Worm (Caenorhabditis elegans): Measurements from ENCODE around the gene nphp-4.

Gene nphp-4

ce11 chrV:11843678-11844366 is at the start of gene nphp-4:
Gene nphp-4, minus strand, starts transcription at chrV:11843728.
- TF ChIP-seq C08G9.2 (tag; optimal IDR thresholded peaks at IDR 0.05) (no peak), ceh-18 (tag; optimal IDR thresholded peaks at IDR 0.05) (no peak), rnt-1 (tag; optimal IDR thresholded peaks at IDR 0.05) (no peak), madf-2 (tag; optimal IDR thresholded peaks at IDR 0.05) (no peak), zip-5 (tag; optimal IDR thresholded peaks at IDR 0.05) (no peak), ceh-22 (tag; optimal IDR thresholded peaks at IDR 0.05) (no peak), mec-3 (tag; optimal IDR thresholded peaks at IDR 0.05; ENCODE audit: borderline replicate concordance) (no peak), pat-9 (tag; optimal IDR thresholded peaks at IDR 0.05) (no peak), odd-2 (tag; optimal IDR thresholded peaks at IDR 0.05) (no peak)

- no peak for TF ChIP-seq ceh-19 (GFP tag; optimal IDR thresholded peaks at IDR 0.05)
- no peak for TF ChIP-seq pha-4 (tag; optimal IDR thresholded peaks at IDR 0.05)
- TF ChIP-seq nfya-1 (tag; optimal IDR thresholded peaks at IDR 0.05) = no peak
- no peak for TF ChIP-seq ceh-14 (tag; optimal IDR thresholded peaks at IDR 0.05)
- TF ChIP-seq rnt-1 (tag; optimal IDR thresholded peaks at IDR 0.05) = no peak
- no peak for TF ChIP-seq mec-3 (tag; optimal IDR thresholded peaks at IDR 0.05; ENCODE audit: borderline replicate concordance)
Observed at ce11 chrV:11891143-11891862, 47.8 kb upstream of the nphp-4 start, which contains the start of the genes sodh-2 and srx-76. Gene sodh-2, minus strand, starts transcription at chrV:11891243. Gene srx-76, plus strand, starts transcription at chrV:11891812.

- TF ChIP-seq syd-9 (tag; optimal IDR thresholded peaks at IDR 0.05) = no peak
- no peak for TF ChIP-seq mec-3 (tag; optimal IDR thresholded peaks at IDR 0.05; ENCODE audit: borderline replicate concordance)
- TF ChIP-seq ztf-16 (tag; optimal IDR thresholded peaks at IDR 0.05) = no peak
- TF ChIP-seq fax-1 (tag; optimal IDR thresholded peaks at IDR 0.05) = no peak
- no peak for TF ChIP-seq lim-6 (tag; optimal IDR thresholded peaks at IDR 0.05)
- no peak for TF ChIP-seq hlh-30 (tag; optimal IDR thresholded peaks at IDR 0.05; ENCODE audit: insufficient read depth)
- no peak for TF ChIP-seq lin-11 (tag; optimal IDR thresholded peaks at IDR 0.05)
- TF ChIP-seq rnt-1 (tag; optimal IDR thresholded peaks at IDR 0.05) = no peak
- TF ChIP-seq C38D4.7 (GFP tag; optimal IDR thresholded peaks at IDR 0.05) = no peak
- no peak for TF ChIP-seq ceh-6 (GFP tag; optimal IDR thresholded peaks at IDR 0.05)
- TF ChIP-seq sox-2 (GFP tag; IDR thresholded peaks at IDR 0.05) = no peak
- TF ChIP-seq ceh-30 (tag; optimal IDR thresholded peaks at IDR 0.05) = no peak
- TF ChIP-seq ceh-34 (tag; optimal IDR thresholded peaks at IDR 0.05) = no peak
Observed at ce11 chrV:11889115-11889935, 45.8 kb upstream of the nphp-4 start.

ce11 chrV:11888656-11889055 is 45.1 kb upstream of the nphp-4 start:
- TF ChIP-seq ceh-22 (tag; optimal IDR thresholded peaks at IDR 0.05) (no peak), pqm-1 (tag; optimal IDR thresholded peaks at IDR 0.05) (no peak), ceh-45 (GFP tag; IDR thresholded peaks at IDR 0.05) (no peak)

DNA sequence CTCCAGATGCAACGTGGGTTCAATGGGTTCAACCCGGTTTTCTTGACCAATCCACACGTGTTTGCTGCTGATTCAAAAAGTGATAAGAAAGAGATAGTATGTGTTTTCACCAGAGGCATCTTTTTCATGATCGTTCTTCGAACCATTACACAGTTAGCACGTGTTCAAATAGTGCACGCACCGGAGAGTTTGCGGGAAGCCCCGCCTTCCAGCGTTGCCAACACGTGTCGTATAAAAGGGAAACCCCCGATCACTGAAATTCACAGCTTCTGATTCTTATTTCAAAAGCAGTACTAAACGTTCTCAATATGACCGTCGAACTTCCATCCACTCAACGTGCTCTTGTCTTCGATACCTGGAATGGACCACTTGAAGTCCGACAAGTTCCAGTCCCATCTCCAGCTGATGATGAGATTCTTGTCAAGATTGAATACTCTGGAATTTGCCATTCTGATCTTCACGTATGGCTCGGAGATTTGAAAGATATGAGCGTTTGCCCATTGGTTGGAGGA is 44.5 kb upstream of the nphp-4 start, which contains the start of gene adh-1:
TSS of gene adh-1 (plus strand) at position 261 of the 512 bp plus-strand sequence.
- TF ChIP-seq Y22D7AL.16 (tag; optimal IDR thresholded peaks at IDR 0.05) = no peak
- TF ChIP-seq ceh-24 (tag; optimal IDR thresholded peaks at IDR 0.05) = no peak
- no peak for TF ChIP-seq hlh-30 (tag; optimal IDR thresholded peaks at IDR 0.05; ENCODE audit: insufficient read depth)
- no peak for TF ChIP-seq sdc-2 (tag; optimal IDR thresholded peaks at IDR 0.05)
- TF ChIP-seq ceh-18 (tag; optimal IDR thresholded peaks at IDR 0.05) = peak; percentile 74
- no peak for TF ChIP-seq hlh-8 (tag; optimal IDR thresholded peaks at IDR 0.05)
